Worm (Caenorhabditis elegans) whole organism, midembryonic: ENCODE measurements around the gene mboa-1.
"Not testable (repeated sequence)": the region's sequence is repeated elsewhere in the genome, so short reads cannot be mapped to it uniquely, and the experiment has no call there.

ENCODE experiments used
- T22C8.4 ChIP-seq: fragments of 200-800 bp; sonication (Bioruptor generic); IDR thresholded peaks from 2 replicates; pipeline ENCODE4 v1.3.6; 2022; ENCODE audit warnings: missing genetic modification characterization, missing compliant biosample characterization
- cog-1 ChIP-seq: sonication (generic microtip); optimal IDR thresholded peaks from 2 replicates; lab custom pipeline; 2016; ENCODE audit warnings: missing genetic modification characterization, missing compliant biosample characterization
- flt-1 ChIP-seq: fragments of 200-800 bp; sonication (Bioruptor generic); IDR thresholded peaks from 2 replicates; pipeline ENCODE4 v1.3.6; 2022; ENCODE audit warnings: missing genetic modification characterization, missing compliant biosample characterization
- klf-2 ChIP-seq: fragments of 200-800 bp; sonication (Bioruptor generic); conservative IDR thresholded peaks from 2 replicates; pipeline ENCODE4 v1.3.6; 2022; ENCODE audit warnings: missing genetic modification reagents, missing genetic modification characterization, missing compliant biosample characterization
- med-1 ChIP-seq: sonication (generic microtip); optimal IDR thresholded peaks from 2 replicates; lab custom pipeline; 2017; ENCODE audit warnings: missing genetic modification characterization, mild to moderate bottlenecking, missing compliant biosample characterization, antibody characterized with exemption, missing genetic modification reagents; ENCODE audit not compliant: insufficient read depth
- ref-1 ChIP-seq: fragments of 200-800 bp; sonication (Bioruptor generic); conservative IDR thresholded peaks from 2 replicates; pipeline ENCODE4 v1.3.6; 2022; ENCODE audit warnings: missing genetic modification reagents, missing genetic modification characterization, missing compliant biosample characterization
- tab-1 ChIP-seq: fragments of 200-800 bp; sonication (Bioruptor generic); IDR thresholded peaks from 2 replicates; pipeline ENCODE4 v1.3.6; 2022; ENCODE audit warnings: missing genetic modification characterization, missing compliant biosample characterization
- ztf-23 ChIP-seq: fragments of 200-800 bp; sonication (Bioruptor generic); IDR thresholded peaks from 2 replicates; pipeline ENCODE4 v1.3.6; 2022; ENCODE audit warnings: missing genetic modification reagents, missing genetic modification characterization, missing compliant biosample characterization
- ztf-29 ChIP-seq: fragments of 200-800 bp; sonication (Bioruptor generic); IDR thresholded peaks from 2 replicates; pipeline ENCODE4 v1.3.6; 2022; ENCODE audit warnings: missing genetic modification reagents, missing genetic modification characterization, missing compliant biosample characterization

mboa-1 gene

ce11 chrX:16055245-16055644, 24.6 kb downstream of the mboa-1 start, which contains the start of gene T27A8.7:
TSS of gene T27A8.7 (plus strand) at chrX:16055545.
- TF ChIP-seq tab-1 (GFP tag; lab: Robert Waterston, UW) (no peak), flt-1 (GFP tag; lab: Robert Waterston, UW) (no peak), klf-2 (GFP tag; lab: Robert Waterston, UW) (no peak), med-1 (GFP tag; lab: Kevin White, UChicago) (no peak), ref-1 (no peak), T22C8.4 (GFP tag; lab: Robert Waterston, UW) (no peak)

ce11 chrX:16056404-16056803, 25.8 kb downstream of the mboa-1 start:
- TF ChIP-seq flt-1 (GFP tag; lab: Robert Waterston, UW) (peak; percentile 40; the same call in 1 of the 2 replicates), T22C8.4 (GFP tag; lab: Robert Waterston, UW) (peak; percentile 36; the same call in 1 of the 2 replicates), ztf-23 (GFP tag; lab: Robert Waterston, UW) (peak; percentile 75), cog-1 (tag; lab: Kevin White, UChicago) (peak; percentile 84), klf-2 (GFP tag; lab: Robert Waterston, UW) (peak; percentile 63), med-1 (GFP tag; lab: Kevin White, UChicago) (no peak), ref-1 (0 out of 2 replicates have a peak, but pooled peaks have one; percentile 33), tab-1 (GFP tag; lab: Robert Waterston, UW) (no peak)

- TF ChIP-seq T22C8.4 (GFP tag; lab: Robert Waterston, UW): peak; percentile 17; the same call in 1 of the 2 replicates
- TF ChIP-seq flt-1 (GFP tag; lab: Robert Waterston, UW): no peak
- TF ChIP-seq klf-2 (GFP tag; lab: Robert Waterston, UW): no peak
- no peak for TF ChIP-seq tab-1 (GFP tag; lab: Robert Waterston, UW)
- TF ChIP-seq ref-1: no peak
- no peak for TF ChIP-seq ztf-23 (GFP tag; lab: Robert Waterston, UW)
These were observed 28.2 kb downstream of the mboa-1 start, which contains the start of gene T27A8.2 for ce11 chrX:16058845-16059244. TSS of gene T27A8.2 (minus strand) at chrX:16058945.

- TF ChIP-seq cog-1 (tag; lab: Kevin White, UChicago); tab-1 (GFP tag; lab: Robert Waterston, UW); ref-1: not testable (repeated sequence)
These were observed 31.8 kb downstream of the mboa-1 start, which contains the start of gene T27A8.3 for ce11 chrX:16062385-16062784. TSS of gene T27A8.3 (plus strand) at chrX:16062685.

- no peak for TF ChIP-seq ref-1
- TF ChIP-seq ztf-23 (GFP tag; lab: Robert Waterston, UW): no peak
- no peak for TF ChIP-seq klf-2 (GFP tag; lab: Robert Waterston, UW)
- no peak for TF ChIP-seq T22C8.4 (GFP tag; lab: Robert Waterston, UW)
- no peak for TF ChIP-seq cog-1 (tag; lab: Kevin White, UChicago)
- no peak for TF ChIP-seq ztf-29
- TF ChIP-seq med-1 (GFP tag; lab: Kevin White, UChicago): no peak
- no peak for TF ChIP-seq flt-1 (GFP tag; lab: Robert Waterston, UW)
These were observed 37.4 kb downstream of the mboa-1 start for ce11 chrX:16067984-16068383.

- no peak for TF ChIP-seq flt-1 (GFP tag; lab: Robert Waterston, UW)
- TF ChIP-seq cog-1 (tag; lab: Kevin White, UChicago): no peak
- no peak for TF ChIP-seq klf-2 (GFP tag; lab: Robert Waterston, UW)
- no peak for TF ChIP-seq med-1 (GFP tag; lab: Kevin White, UChicago)
- TF ChIP-seq ref-1: no peak
- TF ChIP-seq ztf-23 (GFP tag; lab: Robert Waterston, UW): no peak
- no peak for TF ChIP-seq tab-1 (GFP tag; lab: Robert Waterston, UW)
- TF ChIP-seq ztf-29: no peak
- TF ChIP-seq T22C8.4 (GFP tag; lab: Robert Waterston, UW): no peak
These were observed 42.0 kb downstream of the mboa-1 start, which contains the start of gene col-187 for ce11 chrX:16072595-16072994. TSS of gene col-187 (plus strand) at chrX:16072895.

ce11 chrX:16076470-16076869, 45.9 kb downstream of the mboa-1 start, which contains the start of gene C30F2.4:
TSS of gene C30F2.4 (minus strand) at chrX:16076570.
- no peak for TF ChIP-seq ref-1
- TF ChIP-seq med-1 (GFP tag; lab: Kevin White, UChicago): no peak
- TF ChIP-seq cog-1 (tag; lab: Kevin White, UChicago): no peak
- no peak for TF ChIP-seq ztf-23 (GFP tag; lab: Robert Waterston, UW)
- no peak for TF ChIP-seq T22C8.4 (GFP tag; lab: Robert Waterston, UW)
- TF ChIP-seq klf-2 (GFP tag; lab: Robert Waterston, UW): no peak
- no peak for TF ChIP-seq tab-1 (GFP tag; lab: Robert Waterston, UW)
- no peak for TF ChIP-seq flt-1 (GFP tag; lab: Robert Waterston, UW)
- no peak for TF ChIP-seq ztf-29

- TF ChIP-seq ztf-29 (no peak), tab-1 (GFP tag; lab: Robert Waterston, UW) (no peak), klf-2 (GFP tag; lab: Robert Waterston, UW) (no peak), med-1 (GFP tag; lab: Kevin White, UChicago) (no peak), cog-1 (tag; lab: Kevin White, UChicago) (no peak), ref-1 (no peak), flt-1 (GFP tag; lab: Robert Waterston, UW) (no peak), T22C8.4 (GFP tag; lab: Robert Waterston, UW) (no peak), ztf-23 (GFP tag; lab: Robert Waterston, UW) (no peak)
These were observed 48.1 kb downstream of the mboa-1 start for ce11 chrX:16078695-16079094.

- TF ChIP-seq T22C8.4 (GFP tag; lab: Robert Waterston, UW): no peak
- no peak for TF ChIP-seq ref-1
- no peak for TF ChIP-seq cog-1 (tag; lab: Kevin White, UChicago)
- TF ChIP-seq med-1 (GFP tag; lab: Kevin White, UChicago): no peak
- no peak for TF ChIP-seq flt-1 (GFP tag; lab: Robert Waterston, UW)
- no peak for TF ChIP-seq ztf-29
- TF ChIP-seq klf-2 (GFP tag; lab: Robert Waterston, UW): no peak
- TF ChIP-seq tab-1 (GFP tag; lab: Robert Waterston, UW): no peak
- TF ChIP-seq ztf-23 (GFP tag; lab: Robert Waterston, UW): no peak
These were observed 51.4 kb downstream of the mboa-1 start, which contains the start of gene idpp-14 for ce11 chrX:16082024-16082423. TSS of gene idpp-14 (plus strand) at chrX:16082347.
